Worm (Caenorhabditis elegans): ENCODE results near the gene ssq-2.
"Not testable (repeated sequence)": the region's sequence is repeated elsewhere in the genome, so short reads cannot be mapped to it uniquely, and the experiment has no call there.

DNA sequence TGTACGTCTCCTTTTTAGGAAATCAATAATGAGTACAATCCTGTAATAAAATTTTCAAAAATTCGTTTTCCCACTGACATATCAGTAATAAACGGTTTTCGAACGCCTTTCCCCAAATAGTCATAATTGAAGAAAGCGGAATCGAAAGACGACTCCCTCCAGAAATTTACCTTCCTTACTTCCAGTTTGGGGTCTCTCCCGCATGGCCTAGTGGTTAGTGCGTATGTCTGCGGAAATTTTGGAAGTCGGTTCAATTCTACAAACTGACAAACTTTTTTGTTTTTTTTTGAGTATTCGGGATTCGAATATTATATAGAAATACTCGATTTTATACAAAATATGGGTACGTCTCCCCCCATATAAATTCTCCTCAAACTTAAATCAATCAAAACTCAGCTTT, 46.2 kb upstream of the ssq-2 start:
- TF ChIP-seq ama-1 (optimal IDR thresholded peaks at IDR 0.05); ceh-13 (GFP tag; optimal IDR thresholded peaks at IDR 0.05); hmbx-1 (tag; optimal IDR thresholded peaks at IDR 0.05); B0310.2 (tag; optimal IDR thresholded peaks at IDR 0.05): not testable (repeated sequence)
- peak; percentile 77 for TF ChIP-seq flt-1 (GFP tag; IDR thresholded peaks at IDR 0.05)
